Fruit fly (Drosophila melanogaster) whole organism, wandering third instar larva: Measurements from ENCODE around the gene gish.

Source experiments
- Abd-B ChIP-seq: fragments of >200 bp; optimal IDR thresholded peaks from 2 replicates; lab custom pipeline; 2017; ENCODE audit warnings: missing biosample characterization, missing genetic modification characterization
- CG32264 ChIP-seq: fragments of 200-800 bp; sonication (Bioruptor generic); optimal IDR thresholded peaks from 2 replicates; lab custom pipeline; 2016; ENCODE audit warnings: missing biosample characterization, missing genetic modification characterization
- CG9705 ChIP-seq: fragments of 200-800 bp; sonication (Bioruptor generic); optimal IDR thresholded peaks from 2 replicates; lab custom pipeline; 2018; ENCODE audit warnings: missing biosample characterization, mild to moderate bottlenecking, missing genetic modification characterization
- CrebA ChIP-seq: fragments of 200-800 bp; sonication (Bioruptor generic); optimal IDR thresholded peaks from 2 replicates; lab custom pipeline; 2016; ENCODE audit warnings: missing biosample characterization, mild to moderate bottlenecking, missing genetic modification characterization, borderline replicate concordance
- Dfd ChIP-seq: fragments of >200 bp; optimal IDR thresholded peaks from 2 replicates; lab custom pipeline; 2017; ENCODE audit warnings: missing biosample characterization, missing genetic modification characterization
- Dif ChIP-seq: fragments of 200-275, 200-300 bp; sonication (Bioruptor generic); optimal IDR thresholded peaks from 2 replicates; lab custom pipeline; 2018; ENCODE audit warnings: missing biosample characterization, missing genetic modification characterization; ENCODE audit not compliant: partially characterized antibody
- GATAd ChIP-seq: sonication (Bioruptor generic); optimal IDR thresholded peaks from 2 replicates; lab custom pipeline; 2016; ENCODE audit warnings: missing biosample characterization, missing genetic modification characterization
- HLH106 ChIP-seq: fragments of 200-800 bp; optimal IDR thresholded peaks from 3 replicates; lab custom pipeline; 2019; ENCODE audit warnings: missing biosample characterization, mild to moderate bottlenecking, missing genetic modification characterization, moderate library complexity
- Hnf4 ChIP-seq: fragments of 200-800 bp; sonication (Bioruptor generic); optimal IDR thresholded peaks from 2 replicates; lab custom pipeline; 2016; ENCODE audit warnings: missing biosample characterization, mild to moderate bottlenecking, missing genetic modification characterization
- Hr78 ChIP-seq: fragments of >200 bp; optimal IDR thresholded peaks from 2 replicates; lab custom pipeline; 2017; ENCODE audit warnings: missing biosample characterization, missing genetic modification characterization
- Hr83 ChIP-seq: fragments of 200-300 bp; sonication (Bioruptor generic); optimal IDR thresholded peaks from 2 replicates; lab custom pipeline; 2016; ENCODE audit warnings: missing biosample characterization, mild to moderate bottlenecking, missing genetic modification characterization, moderate library complexity; ENCODE audit not compliant: poor library complexity, severe bottlenecking
- Jra ChIP-seq: sonication (Bioruptor generic); optimal IDR thresholded peaks from 2 replicates; lab custom pipeline; 2016; ENCODE audit warnings: missing biosample characterization, missing genetic modification characterization
- Mio ChIP-seq: sonication (Bioruptor generic); optimal IDR thresholded peaks from 2 replicates; lab custom pipeline; 2016; ENCODE audit warnings: missing biosample characterization, missing genetic modification characterization
- Myc ChIP-seq: fragments of >200 bp; optimal IDR thresholded peaks from 2 replicates; lab custom pipeline; 2017
- N ChIP-seq: fragments of >200 bp; optimal IDR thresholded peaks from 2 replicates; lab custom pipeline; 2018; ENCODE audit warnings: missing biosample characterization, missing external identifiers, missing genetic modification characterization
- OdsH ChIP-seq: fragments of 200-800 bp; sonication (Bioruptor generic); optimal IDR thresholded peaks from 2 replicates; lab custom pipeline; 2016; ENCODE audit warnings: missing biosample characterization, mild to moderate bottlenecking, missing genetic modification characterization
- Rel ChIP-seq, 2 experiments: fragments of 200-800 bp; sonication (Bioruptor generic) in 1 of 2; optimal IDR thresholded peaks; 2 replicates in 1 of 2; 3 replicates in 1 of 2; lab custom pipeline; 2016 to 2019; ENCODE audit warnings: mild to moderate bottlenecking in 2 of 2, missing biosample characterization in 2 of 2, missing genetic modification characterization in 2 of 2, moderate library complexity in 1 of 2
- Sp1 ChIP-seq: fragments of 200-800 bp; sonication (Bioruptor generic); optimal IDR thresholded peaks from 3 replicates; lab custom pipeline; 2019; ENCODE audit warnings: missing biosample characterization, mild to moderate bottlenecking, missing genetic modification characterization, moderate library complexity
- Vsx2 ChIP-seq: fragments of 200-300, 225-300 bp; sonication (Bioruptor generic); optimal IDR thresholded peaks from 2 replicates; lab custom pipeline; 2018; ENCODE audit warnings: missing biosample characterization, missing genetic modification characterization; ENCODE audit not compliant: partially characterized antibody
- br ChIP-seq: fragments of 200-800 bp; sonication (Bioruptor generic); optimal IDR thresholded peaks from 2 replicates; lab custom pipeline; 2016; ENCODE audit warnings: missing biosample characterization, missing genetic modification characterization
- brk ChIP-seq: fragments of 200-800 bp; sonication (Bioruptor generic); optimal IDR thresholded peaks from 2 replicates; lab custom pipeline; 2016; ENCODE audit warnings: missing biosample characterization, mild to moderate bottlenecking, missing genetic modification characterization
- dl ChIP-seq, 2 experiments: fragments of 175-275, 200-275 bp in 1 of 2; fragments of 200-275 bp in 1 of 2; sonication (Bioruptor generic); optimal IDR thresholded peaks; lab custom pipeline; 2018; ENCODE audit warnings: mild to moderate bottlenecking in 2 of 2, missing biosample characterization in 2 of 2, missing genetic modification characterization in 2 of 2, moderate library complexity in 2 of 2; ENCODE audit not compliant: partially characterized antibody in 2 of 2, insufficient read depth in 1 of 2
- dmrt93B ChIP-seq: fragments of 200-800 bp; sonication (Bioruptor generic); optimal IDR thresholded peaks from 2 replicates; lab custom pipeline; 2018; ENCODE audit warnings: missing biosample characterization, mild to moderate bottlenecking, missing genetic modification characterization
- dsf ChIP-seq: sonication (Bioruptor generic); optimal IDR thresholded peaks from 2 replicates; lab custom pipeline; 2016; ENCODE audit warnings: missing biosample characterization, missing genetic modification characterization, borderline replicate concordance
- ey ChIP-seq: fragments of 200-800 bp; sonication (Bioruptor generic); optimal IDR thresholded peaks from 2 replicates; lab custom pipeline; 2016; ENCODE audit warnings: missing biosample characterization, missing genetic modification characterization
- foxo ChIP-seq, 2 experiments: fragments of 200-800 bp; sonication (Bioruptor generic); optimal IDR thresholded peaks; 2 replicates in 1 of 2; 3 replicates in 1 of 2; lab custom pipeline; 2016 to 2017; ENCODE audit warnings: missing biosample characterization in 2 of 2, missing genetic modification characterization in 2 of 2
- fru ChIP-seq: fragments of 200-800 bp; sonication (Bioruptor generic); optimal IDR thresholded peaks from 3 replicates; lab custom pipeline; 2016; ENCODE audit warnings: missing biosample characterization, mild to moderate bottlenecking, missing genetic modification characterization
- h ChIP-seq: fragments of 200-800 bp; sonication (Bioruptor generic); optimal IDR thresholded peaks from 3 replicates; lab custom pipeline; 2016; ENCODE audit warnings: missing biosample characterization, mild to moderate bottlenecking, missing genetic modification characterization
- jim ChIP-seq: fragments of 175-275, 200-325 bp; sonication (Bioruptor generic); optimal IDR thresholded peaks from 2 replicates; lab custom pipeline; 2016; ENCODE audit warnings: missing biosample characterization, mild to moderate bottlenecking, missing genetic modification characterization
- lola ChIP-seq: fragments of >200 bp; optimal IDR thresholded peaks from 2 replicates; lab custom pipeline; 2017; ENCODE audit warnings: missing biosample characterization, missing genetic modification characterization
- pan ChIP-seq: fragments of >200 bp; optimal IDR thresholded peaks from 2 replicates; lab custom pipeline; 2017
- psq ChIP-seq: fragments of 200-800 bp; sonication (Bioruptor generic); optimal IDR thresholded peaks from 3 replicates; lab custom pipeline; 2017; ENCODE audit warnings: missing biosample characterization, mild to moderate bottlenecking, missing genetic modification characterization, moderate library complexity
- rgr ChIP-seq: fragments of 200-800 bp; sonication (Bioruptor generic); optimal IDR thresholded peaks from 3 replicates; lab custom pipeline; 2016; ENCODE audit warnings: missing biosample characterization, mild to moderate bottlenecking, missing genetic modification characterization
- sage ChIP-seq: fragments of 200-800 bp; sonication (Bioruptor generic); optimal IDR thresholded peaks from 2 replicates; lab custom pipeline; 2016; ENCODE audit warnings: missing biosample characterization, mild to moderate bottlenecking, missing genetic modification characterization
- sv ChIP-seq: fragments of 200-800 bp; sonication (Bioruptor generic); optimal IDR thresholded peaks from 3 replicates; lab custom pipeline; 2016; ENCODE audit warnings: missing biosample characterization, missing genetic modification characterization
- tai ChIP-seq: sonication (Bioruptor generic); optimal IDR thresholded peaks from 2 replicates; lab custom pipeline; 2016; ENCODE audit warnings: missing biosample characterization, missing genetic modification characterization
- usp ChIP-seq: fragments of >200 bp; optimal IDR thresholded peaks from 2 replicates; lab custom pipeline; 2017; ENCODE audit warnings: missing biosample characterization, missing genetic modification characterization
- woc ChIP-seq: sonication (Bioruptor generic); optimal IDR thresholded peaks from 2 replicates; lab custom pipeline; 2016; ENCODE audit warnings: missing biosample characterization, mild to moderate bottlenecking, missing genetic modification characterization

gish gene

DNA sequence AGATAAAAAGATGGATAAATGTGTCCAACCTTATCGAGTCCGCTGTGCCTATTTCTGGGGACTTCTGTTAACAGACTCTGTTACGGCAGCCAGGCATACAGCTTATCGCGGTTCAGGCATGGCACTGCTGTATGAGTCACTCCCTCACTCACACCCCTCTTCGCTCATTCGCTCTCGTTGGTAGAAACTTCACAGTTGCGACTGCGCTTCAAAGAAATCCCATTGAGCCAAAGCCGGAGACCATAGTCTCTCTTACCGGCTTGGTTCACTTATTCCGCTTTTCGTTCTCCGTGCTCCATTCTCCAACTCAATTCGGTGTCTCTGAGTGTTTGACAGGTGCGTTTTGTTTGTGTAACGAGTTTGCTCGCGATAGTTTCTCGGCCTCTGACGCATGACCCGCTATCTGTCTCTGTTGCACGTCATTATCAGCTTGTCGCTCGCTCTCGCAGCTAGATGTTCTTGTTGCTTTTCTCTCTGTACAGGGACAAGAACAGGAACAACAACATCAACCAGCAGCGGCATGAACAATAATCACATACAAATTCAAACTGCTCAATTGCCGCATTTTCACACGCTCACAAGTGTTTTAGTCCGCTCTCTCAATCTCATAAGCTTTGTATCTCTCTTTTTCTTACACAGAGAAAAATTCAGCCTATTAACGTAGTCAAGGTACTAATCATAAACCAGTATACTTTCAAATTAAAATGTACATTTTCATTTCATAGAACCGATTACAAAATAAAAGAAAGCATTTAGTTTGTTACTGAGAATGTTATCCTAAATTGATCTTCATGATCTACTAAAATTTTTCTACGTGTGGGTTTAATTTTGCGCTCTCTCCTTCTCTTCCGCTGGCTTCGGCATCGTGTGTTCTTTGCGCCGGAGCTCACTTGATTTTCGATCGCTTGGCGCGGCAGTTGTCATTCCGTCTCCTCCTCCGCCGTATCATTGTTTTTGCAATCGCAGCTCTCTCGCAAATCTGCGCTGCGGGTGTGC, 8.0 kb downstream of the gish start (continued):
- TF ChIP-seq N (no peak), sage (GFP tag; lab: Kevin White, UChicago) (peak; percentile 98), sv (GFP tag; lab: Kevin White, UChicago) (peak; percentile 99), lola (no peak), Vsx2 (GFP tag; lab: Kevin White, UChicago) (peak; percentile 58), fru (GFP tag; lab: Kevin White, UChicago) (peak; percentile 99), brk (GFP tag; lab: Kevin White, UChicago) (peak; percentile 99), CG9705 (GFP tag; lab: Kevin White, UChicago) (peak; percentile 98), Mio (peak; percentile 94)

DNA sequence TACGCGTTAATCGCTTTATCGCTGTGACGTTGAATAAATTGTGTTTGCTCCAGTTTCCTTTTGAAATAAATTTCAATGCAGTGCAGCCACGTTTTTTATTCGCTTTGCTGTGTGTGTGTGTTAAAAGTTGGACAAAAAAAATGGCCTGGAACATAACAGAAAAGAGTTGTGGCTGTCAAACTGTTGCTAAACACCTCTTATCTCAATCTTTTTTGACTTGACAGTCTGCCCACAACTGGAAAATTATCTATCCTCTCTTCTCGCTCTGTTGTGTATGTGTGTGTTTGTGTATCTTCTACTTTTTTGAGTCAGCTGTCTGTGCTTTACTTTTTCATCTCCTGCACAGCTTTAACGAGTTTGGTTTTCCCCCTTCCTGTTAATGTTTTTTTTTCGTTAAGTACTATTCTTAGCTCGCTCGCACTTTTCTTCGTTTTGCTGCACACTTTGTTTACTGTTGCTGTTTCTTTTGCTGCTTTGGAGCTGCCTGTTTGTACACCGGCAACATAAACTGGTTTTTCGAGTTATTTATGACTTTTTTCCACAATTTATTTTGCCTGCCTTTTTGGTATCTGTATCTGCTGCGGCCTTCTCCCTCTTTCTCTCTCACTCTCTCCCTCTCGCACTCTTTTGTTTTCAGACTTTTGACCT, 8.9 kb downstream of the gish start:
- TF ChIP-seq Vsx2 (GFP tag; lab: Kevin White, UChicago) (peak; percentile 71), usp (GFP tag; lab: Kevin White, UChicago) (no peak), Rel (GFP tag; optimal IDR thresholded peaks at IDR 0.05; lab: Kevin White, UChicago) (no peak), Rel (tag; optimal IDR thresholded peaks at IDR 0.05; lab: Kevin White, UChicago) (peak; percentile 63), br (GFP tag; lab: Kevin White, UChicago) (no peak), brk (GFP tag; lab: Kevin White, UChicago) (peak; percentile 9), Dif (peak; percentile 37), dmrt93B (GFP tag; lab: Kevin White, UChicago) (no peak), psq (peak; percentile 87), dl (GFP tag; optimal IDR thresholded peaks at IDR 0.05; lab: Kevin White, UChicago; ENCODE audit: insufficient read depth in 1 of 2, partially characterized antibody in 2 of 2) (peak in 1 of 2 experiments; percentile 42)

DNA sequence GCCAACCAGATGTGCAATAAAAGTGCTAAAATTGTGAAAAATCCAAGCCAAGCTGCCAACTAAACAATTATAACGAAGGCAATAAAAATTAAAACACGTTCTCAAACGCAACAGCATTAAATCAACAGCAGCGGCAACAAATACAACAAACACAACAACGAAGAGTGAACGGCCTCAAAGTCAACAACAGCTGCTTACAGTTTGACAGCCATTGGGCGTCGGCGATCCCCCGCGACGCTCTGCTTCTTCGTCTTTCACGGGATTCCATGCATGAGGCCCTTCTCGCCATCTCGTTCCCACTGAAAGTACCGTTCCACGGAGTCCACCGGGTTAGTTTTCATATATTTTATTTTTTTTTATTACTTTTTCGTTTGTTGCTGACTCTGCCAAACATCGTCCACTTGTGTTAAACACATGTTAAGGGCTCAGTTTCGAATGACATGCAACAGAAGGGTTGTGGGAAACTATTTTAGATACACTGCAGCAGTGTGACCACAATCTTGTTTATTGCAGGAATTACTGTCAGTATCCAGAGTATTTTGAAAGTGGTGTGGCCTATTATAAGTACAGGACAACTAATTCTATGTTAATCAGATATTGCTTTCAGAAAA, 9.9 kb downstream of the gish start:
- TF ChIP-seq OdsH (GFP tag; lab: Kevin White, UChicago) = peak; percentile 59
- peak; percentile 18 for TF ChIP-seq dmrt93B (GFP tag; lab: Kevin White, UChicago)
- no peak for TF ChIP-seq sv (GFP tag; lab: Kevin White, UChicago)
- no peak for TF ChIP-seq Dfd
- TF ChIP-seq sage (GFP tag; lab: Kevin White, UChicago) = no peak
- TF ChIP-seq Sp1 = no peak
- TF ChIP-seq br (GFP tag; lab: Kevin White, UChicago) = peak; percentile 23
- TF ChIP-seq psq = peak; percentile 27
- TF ChIP-seq Hr78 (GFP tag; lab: Kevin White, UChicago) = no peak
- no peak for TF ChIP-seq Mio
- no peak for TF ChIP-seq Vsx2 (GFP tag; lab: Kevin White, UChicago)
- TF ChIP-seq dsf (GFP tag; lab: Kevin White, UChicago) = no peak
- peak; percentile 62 for TF ChIP-seq Hnf4
- TF ChIP-seq Dif = no peak
- peak in 1 of 2 experiments; percentile 27 for TF ChIP-seq foxo (GFP tag; optimal IDR thresholded peaks at IDR 0.05; lab: Kevin White, UChicago)
- TF ChIP-seq lola = no peak
- TF ChIP-seq CG32264 (GFP tag; lab: Kevin White, UChicago) = no peak
- no peak for TF ChIP-seq dl (GFP tag; optimal IDR thresholded peaks at IDR 0.05; lab: Kevin White, UChicago; ENCODE audit: insufficient read depth in 1 of 2, partially characterized antibody in 2 of 2)
- TF ChIP-seq Hr83 (GFP tag; lab: Kevin White, UChicago) = peak; percentile 60
- TF ChIP-seq Rel (GFP tag; optimal IDR thresholded peaks at IDR 0.05; lab: Kevin White, UChicago) = no peak
- peak; percentile 67 for TF ChIP-seq Rel (tag; optimal IDR thresholded peaks at IDR 0.05; lab: Kevin White, UChicago)
- no peak for TF ChIP-seq woc
- TF ChIP-seq Abd-B (GFP tag; lab: Kevin White, UChicago) = no peak
- TF ChIP-seq h (GFP tag; lab: Kevin White, UChicago) = peak; percentile 55
- no peak for TF ChIP-seq pan
- TF ChIP-seq rgr (GFP tag; lab: Kevin White, UChicago) = peak; percentile 55
- peak; percentile 10 for TF ChIP-seq HLH106 (tag; lab: Kevin White, UChicago)
- TF ChIP-seq fru (GFP tag; lab: Kevin White, UChicago) = peak; percentile 10
- no peak for TF ChIP-seq Myc (lab: Kevin White, UChicago)
- peak; percentile 46 for TF ChIP-seq Jra (GFP tag; lab: Kevin White, UChicago)
- no peak for TF ChIP-seq N
- TF ChIP-seq brk (GFP tag; lab: Kevin White, UChicago) = no peak
- TF ChIP-seq usp (GFP tag; lab: Kevin White, UChicago) = no peak
- peak; percentile 80 for TF ChIP-seq jim (GFP tag; lab: Kevin White, UChicago)
- TF ChIP-seq ey (GFP tag; lab: Kevin White, UChicago) = no peak
- no peak for TF ChIP-seq CG9705 (GFP tag; lab: Kevin White, UChicago)
- TF ChIP-seq GATAd (GFP tag; lab: Kevin White, UChicago) = no peak
- peak; percentile 74 for TF ChIP-seq tai
- TF ChIP-seq CrebA (GFP tag; lab: Kevin White, UChicago) = no peak
